Fruit fly (Drosophila melanogaster): Measurements from ENCODE around the gene CG42564.

Gene CG42564

DNA sequence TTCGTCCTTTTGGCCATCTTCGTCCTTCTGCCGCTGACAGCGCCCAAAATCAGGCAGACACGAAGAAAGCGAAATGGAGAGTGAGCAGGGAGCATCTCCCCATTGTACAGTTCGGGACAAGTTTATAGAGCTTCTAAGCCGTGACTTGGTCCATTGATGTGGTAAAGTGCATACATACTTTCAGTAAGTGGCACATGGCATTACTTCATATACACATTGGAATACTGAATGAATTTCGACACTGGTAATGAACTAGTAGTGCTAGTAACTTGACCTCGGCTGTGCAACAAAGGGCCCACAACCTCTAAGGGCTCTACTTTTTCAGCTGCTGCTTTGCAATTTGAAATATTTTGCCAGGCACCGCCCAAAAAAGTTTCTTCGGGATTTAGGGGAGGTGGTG is 42.0 kb downstream of the CG42564 start (continued):
- TF ChIP-seq Fer3 (tag; optimal IDR thresholded peaks at IDR 0.05) (peak; percentile 81), Hr3 (GFP tag; optimal IDR thresholded peaks at IDR 0.05) (peak; percentile 51), CG14860 (GFP tag; IDR thresholded peaks at IDR 0.05; ENCODE audit: partially characterized antibody) (no peak), CG10321 (GFP tag; IDR thresholded peaks at IDR 0.05) (peak; percentile 37; the same call in 1 of the 2 replicates), mam (GFP tag; optimal IDR thresholded peaks at IDR 0.05) (peak; percentile 75), ash1 (GFP tag; optimal IDR thresholded peaks at IDR 0.05) (peak; percentile 57), jing (GFP tag; optimal IDR thresholded peaks at IDR 0.05) (peak; percentile 59), Sin3A (optimal IDR thresholded peaks at IDR 0.05) (no peak), gsb (GFP tag; IDR thresholded peaks at IDR 0.05) (no peak), CG1529 (GFP tag; optimal IDR thresholded peaks at IDR 0.05) (no peak), CG15011 (GFP tag; optimal IDR thresholded peaks at IDR 0.05) (peak; percentile 64), D19A (tag; optimal IDR thresholded peaks at IDR 0.05) (peak; percentile 48), CG6654 (GFP tag; optimal IDR thresholded peaks at IDR 0.05) (peak; percentile 37), CG8290 (GFP tag; optimal IDR thresholded peaks at IDR 0.05) (peak; percentile 10), CG8290 (tag; optimal IDR thresholded peaks at IDR 0.05) (peak in 1 of 2 experiments; percentile 98), ro (GFP tag; IDR thresholded peaks at IDR 0.05) (peak; percentile 40; the same call in 1 of the 2 replicates), Nf-YB (GFP tag; optimal IDR thresholded peaks at IDR 0.05) (peak; percentile 33), CG3163 (GFP tag; optimal IDR thresholded peaks at IDR 0.05) (peak; percentile 32), tgo (GFP tag; IDR thresholded peaks at IDR 0.05) (peak; percentile 83), gsb-n (tag; optimal IDR thresholded peaks at IDR 0.05) (peak; percentile 3), crp (GFP tag; optimal IDR thresholded peaks at IDR 0.05) (peak in 1 of 2 experiments; percentile 24), CG12659 (GFP tag; optimal IDR thresholded peaks at IDR 0.05) (peak; percentile 71), Doc2 (GFP tag; IDR thresholded peaks at IDR 0.05) (peak; percentile 44; the same call in 1 of the 2 replicates), CG7987 (GFP tag; optimal IDR thresholded peaks at IDR 0.05) (peak; percentile 42), Hr51 (GFP tag; optimal IDR thresholded peaks at IDR 0.05) (peak; percentile 50 to 72), kay (GFP tag; optimal IDR thresholded peaks at IDR 0.05) (peak; percentile 52), Hand (GFP tag; optimal IDR thresholded peaks at IDR 0.05) (peak; percentile 91), mirr (GFP tag; optimal IDR thresholded peaks at IDR 0.05) (peak; percentile 66), Eip74EF (GFP tag; optimal IDR thresholded peaks at IDR 0.05) (peak in 1 of 2 experiments; percentile 18), psq (GFP tag; optimal IDR thresholded peaks at IDR 0.05) (no peak), CG3281 (GFP tag; optimal IDR thresholded peaks at IDR 0.05) (peak; percentile 87), CG1603 (tag; optimal IDR thresholded peaks at IDR 0.05) (peak; percentile 85), ERR (GFP tag; optimal IDR thresholded peaks at IDR 0.05) (peak; percentile 70), BtbVII (GFP tag; optimal IDR thresholded peaks at IDR 0.05) (peak; percentile 74), Adf1 (GFP tag; IDR thresholded peaks at IDR 0.05) (peak; percentile 49), caup (GFP tag; optimal IDR thresholded peaks at IDR 0.05; ENCODE audit: severe bottlenecking) (peak; percentile 85), vvl (GFP tag; IDR thresholded peaks at IDR 0.05) (peak; percentile 87), CG18764 (GFP tag; optimal IDR thresholded peaks at IDR 0.05) (peak; percentile 48), Dref (GFP tag; IDR thresholded peaks at IDR 0.05) (no peak), nmo (GFP tag; optimal IDR thresholded peaks at IDR 0.05) (peak; percentile 61), sob (GFP tag; IDR thresholded peaks at IDR 0.05) (peak; percentile 88), CG17829 (tag; optimal IDR thresholded peaks at IDR 0.05) (peak; percentile 59), peb (GFP tag; IDR thresholded peaks at IDR 0.05) (peak; percentile 54; the same call in 1 of the 2 replicates), Ets65A (GFP tag) (peak; percentile 95), ac (GFP tag; optimal IDR thresholded peaks at IDR 0.05) (no peak), CG11696 (GFP tag; IDR thresholded peaks at IDR 0.05) (peak; percentile 91), Hmx (GFP tag; optimal IDR thresholded peaks at IDR 0.05) (no peak), rib (GFP tag; IDR thresholded peaks at IDR 0.05) (0 out of 2 replicates have a peak, but pooled peaks have one; percentile 21), Abd-B (GFP tag; optimal IDR thresholded peaks at IDR 0.05) (peak; percentile 10), H2.0 (GFP tag; IDR thresholded peaks at IDR 0.05) (peak; percentile 76), pfk (GFP tag; optimal IDR thresholded peaks at IDR 0.05) (no peak)

Data from whole organism, embryonic.